Fruit fly (Drosophila melanogaster): Measurements from ENCODE around the gene mRpL9.

The mRpL9 gene

dm6 chr3R:15319912-15320746, 10.4 kb upstream of the mRpL9 start, which contains the start of the genes CG6276 and CG44040 (continued):
- TF ChIP-seq jumu (GFP tag; optimal IDR thresholded peaks at IDR 0.05) (no peak), CG6765 (GFP tag; optimal IDR thresholded peaks at IDR 0.05) (peak; percentile 73), vvl (GFP tag; IDR thresholded peaks at IDR 0.05) (peak; percentile 54), vfl (GFP tag; optimal IDR thresholded peaks at IDR 0.05) (peak; percentile 23), CG30431 (GFP tag; optimal IDR thresholded peaks at IDR 0.05) (peak; percentile 5), sd (tag; optimal IDR thresholded peaks at IDR 0.05) (peak; percentile 14), Sox100B (GFP tag; optimal IDR thresholded peaks at IDR 0.05) (no peak), Sry-β (GFP tag; optimal IDR thresholded peaks at IDR 0.05) (no peak), HLH3B (GFP tag; IDR thresholded peaks at IDR 0.05) (0 out of 2 replicates have a peak, but pooled peaks have one; percentile 23), CG30403 (GFP tag; optimal IDR thresholded peaks at IDR 0.05) (peak; percentile 70), Atf6 (GFP tag; IDR thresholded peaks at IDR 0.05) (peak; percentile 62; the same call in 1 of the 2 replicates), CG12299 (tag; optimal IDR thresholded peaks at IDR 0.05) (peak; percentile 56), ranshi (GFP tag; IDR thresholded peaks at IDR 0.05) (peak; percentile 58), Max (GFP tag; optimal IDR thresholded peaks at IDR 0.05) (peak; percentile 11), Vsx1 (GFP tag; optimal IDR thresholded peaks at IDR 0.05) (no peak), D19B (GFP tag; optimal IDR thresholded peaks at IDR 0.05) (peak; percentile 4), CG2712 (tag; optimal IDR thresholded peaks at IDR 0.05) (peak; percentile 53), CG10274 (GFP tag; optimal IDR thresholded peaks at IDR 0.05) (peak; percentile 47), mam (GFP tag; optimal IDR thresholded peaks at IDR 0.05) (peak; percentile 26), MTF-1 (GFP tag; optimal IDR thresholded peaks at IDR 0.05; ENCODE audit: borderline replicate concordance) (no peak), peb (GFP tag; IDR thresholded peaks at IDR 0.05) (no peak)

DNA sequence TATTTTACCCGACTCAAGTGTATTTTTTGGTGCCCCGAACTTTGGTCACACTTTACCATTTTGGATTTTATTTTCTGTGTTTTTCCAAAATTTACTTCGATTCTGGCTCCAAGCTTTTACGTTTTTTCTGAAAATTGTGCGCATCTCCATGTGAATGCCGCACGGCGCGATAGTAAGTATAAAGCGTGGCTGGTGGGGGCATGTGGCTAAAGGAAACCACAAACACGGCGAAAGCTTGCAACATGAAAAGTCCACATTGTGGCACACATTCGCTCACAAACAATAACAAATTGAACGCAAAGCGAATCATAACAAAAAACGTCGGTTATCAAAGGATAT, 9.8 kb upstream of the mRpL9 start, which contains the start of gene ear:
Gene ear (plus strand): TSS at position 10 of the 339 bp plus-strand sequence.
- TF ChIP-seq CG17186 (GFP tag; optimal IDR thresholded peaks at IDR 0.05) (peak; percentile 55), aop (GFP tag; IDR thresholded peaks at IDR 0.05) (no peak), CG8281 (tag; optimal IDR thresholded peaks at IDR 0.05) (no peak), sisA (GFP tag; IDR thresholded peaks at IDR 0.05) (no peak), Sin3A (optimal IDR thresholded peaks at IDR 0.05) (peak; percentile 0), Med (GFP tag) (peak; percentile 11), bbx (GFP tag; IDR thresholded peaks at IDR 0.05; ENCODE audit: partially characterized antibody) (0 out of 2 replicates have a peak, but pooled peaks have one; percentile 7), CG6689 (GFP tag; IDR thresholded peaks at IDR 0.05) (no peak), CG9797 (GFP tag; optimal IDR thresholded peaks at IDR 0.05) (peak; percentile 40), gfzf (GFP tag; optimal IDR thresholded peaks at IDR 0.05) (peak; percentile 81), MBD-R2 (GFP tag; IDR thresholded peaks at IDR 0.05) (peak; percentile 48), pzg (GFP tag; optimal IDR thresholded peaks at IDR 0.05) (peak; percentile 50), Dll (GFP tag; IDR thresholded peaks at IDR 0.05; ENCODE audit: partially characterized antibody) (0 out of 4 replicates have a peak, but pooled peaks have one; percentile 25), MESR4 (GFP tag; optimal IDR thresholded peaks at IDR 0.05) (peak; percentile 87), CG4617 (GFP tag; optimal IDR thresholded peaks at IDR 0.05; ENCODE audit: borderline replicate concordance) (peak; percentile 82), CG14441 (GFP tag; IDR thresholded peaks at IDR 0.05) (no peak)
